Fruit fly (Drosophila melanogaster) whole organism, embryonic: ENCODE data around the gene CG15403.

Source experiments
- Ada2b ChIP-seq: fragments of 200-800 bp; sonication (Bioruptor generic); IDR thresholded peaks from 2 replicates; pipeline ENCODE4 v1.3.6; 2022; ENCODE audit warnings: missing biosample characterization, missing genetic modification characterization
- Antp ChIP-seq: fragments of 200-800 bp; sonication (Bioruptor generic); optimal IDR thresholded peaks from 3 replicates; lab custom pipeline; 2016; ENCODE audit warnings: missing biosample characterization, missing genetic modification characterization
- Atf3 ChIP-seq: fragments of 200-800 bp; sonication (Bioruptor generic); optimal IDR thresholded peaks from 3 replicates; lab custom pipeline; 2016; ENCODE audit warnings: missing biosample characterization, missing genetic modification characterization
- B-H2 ChIP-seq: fragments of 200-800 bp; sonication (Bioruptor generic); optimal IDR thresholded peaks from 2 replicates; lab custom pipeline; 2018; ENCODE audit warnings: missing biosample characterization, mild to moderate bottlenecking, missing genetic modification characterization
- BtbVII ChIP-seq: fragments of 200-800 bp; sonication (Bioruptor generic); optimal IDR thresholded peaks from 3 replicates; lab custom pipeline; 2017; ENCODE audit warnings: missing biosample characterization, mild to moderate bottlenecking, missing genetic modification characterization
- CG10274 ChIP-seq: fragments of 200-800 bp; sonication (Bioruptor generic); optimal IDR thresholded peaks from 3 replicates; lab custom pipeline; 2017; ENCODE audit warnings: missing biosample characterization, mild to moderate bottlenecking, missing genetic modification characterization
- CG10366 ChIP-seq: fragments of 200-800 bp; sonication (Bioruptor generic); IDR thresholded peaks from 2 replicates; pipeline ENCODE4 v1.3.6; 2022; ENCODE audit warnings: missing biosample characterization, missing genetic modification characterization
- CG12744 ChIP-seq: fragments of 200-800 bp; sonication (Bioruptor generic); optimal IDR thresholded peaks from 2 replicates; lab custom pipeline; 2016; ENCODE audit warnings: missing biosample characterization, missing genetic modification characterization
- CG14860 ChIP-seq: fragments of 200-800 bp; sonication (Bioruptor generic); IDR thresholded peaks from 3 replicates; pipeline ENCODE4 v1.3.6; 2022; ENCODE audit warnings: missing biosample characterization, missing genetic modification characterization; ENCODE audit not compliant: partially characterized antibody
- CG14965 ChIP-seq: fragments of 200-800 bp; sonication (Bioruptor generic); optimal IDR thresholded peaks from 2 replicates; lab custom pipeline; 2016; ENCODE audit warnings: missing biosample characterization, missing genetic modification characterization, borderline replicate concordance
- CG15696 ChIP-seq: fragments of 200-800 bp; sonication (Bioruptor generic); optimal IDR thresholded peaks from 2 replicates; lab custom pipeline; 2019; ENCODE audit warnings: missing biosample characterization, mild to moderate bottlenecking, missing genetic modification characterization, moderate library complexity
- CG16779 ChIP-seq: fragments of 200-800 bp; sonication (Bioruptor generic); IDR thresholded peaks from 2 replicates; pipeline ENCODE4 v1.3.6; 2022; ENCODE audit warnings: missing biosample characterization, missing genetic modification characterization
- CG2116 ChIP-seq: fragments of 200-800 bp; sonication (Bioruptor generic); optimal IDR thresholded peaks from 3 replicates; lab custom pipeline; 2018; ENCODE audit warnings: missing biosample characterization, mild to moderate bottlenecking, missing genetic modification characterization
- CG2129 ChIP-seq: fragments of 200-800 bp; sonication (Bioruptor generic); IDR thresholded peaks from 2 replicates; pipeline ENCODE4 v1.3.6; 2022; ENCODE audit warnings: missing biosample characterization, missing genetic modification characterization; ENCODE audit not compliant: partially characterized antibody
- CG2202 ChIP-seq: fragments of 200-800 bp; sonication (Bioruptor generic); optimal IDR thresholded peaks from 2 replicates; lab custom pipeline; 2018; ENCODE audit warnings: missing biosample characterization, mild to moderate bottlenecking, missing genetic modification characterization
- CG3163 ChIP-seq: fragments of 200-800 bp; sonication (Bioruptor generic); optimal IDR thresholded peaks from 3 replicates; lab custom pipeline; 2016; ENCODE audit warnings: missing biosample characterization, missing genetic modification characterization
- CG32532 ChIP-seq: fragments of 200-800 bp; sonication (Bioruptor generic); IDR thresholded peaks from 2 replicates; pipeline ENCODE4 v1.3.6; 2022; ENCODE audit warnings: missing biosample characterization, missing genetic modification characterization
- CG3407 ChIP-seq: fragments of 200-800 bp; sonication (Bioruptor generic); optimal IDR thresholded peaks from 2 replicates; lab custom pipeline; 2018; ENCODE audit warnings: missing biosample characterization, mild to moderate bottlenecking, missing genetic modification characterization
- CG5953 ChIP-seq: fragments of 200-800 bp; sonication (Bioruptor generic); IDR thresholded peaks from 2 replicates; pipeline ENCODE4 v1.3.6; 2022; ENCODE audit warnings: missing biosample characterization, missing genetic modification characterization
- CG7745 ChIP-seq: fragments of 200-800 bp; sonication (Bioruptor generic); optimal IDR thresholded peaks from 2 replicates; lab custom pipeline; 2018; ENCODE audit warnings: missing biosample characterization, mild to moderate bottlenecking, missing genetic modification characterization, moderate library complexity
- CG8765 ChIP-seq: fragments of 200-800 bp; sonication (Bioruptor generic); IDR thresholded peaks from 2 replicates; pipeline ENCODE4 v1.3.6; 2022; ENCODE audit warnings: missing biosample characterization, missing genetic modification characterization
- CG8944 ChIP-seq: fragments of 200-800 bp; sonication (Bioruptor generic); optimal IDR thresholded peaks from 3 replicates; lab custom pipeline; 2016; ENCODE audit warnings: missing biosample characterization, missing genetic modification characterization
- CG9437 ChIP-seq: fragments of 200-800 bp; sonication (Bioruptor generic); optimal IDR thresholded peaks from 2 replicates; lab custom pipeline; 2018; ENCODE audit warnings: missing biosample characterization, mild to moderate bottlenecking, missing genetic modification characterization
- CG9797 ChIP-seq: fragments of 200-800 bp; sonication (Bioruptor generic); optimal IDR thresholded peaks from 3 replicates; lab custom pipeline; 2018; ENCODE audit warnings: missing biosample characterization, mild to moderate bottlenecking, missing genetic modification characterization
- CG9817 ChIP-seq: fragments of 200-800 bp; sonication (Bioruptor generic); optimal IDR thresholded peaks from 2 replicates; lab custom pipeline; 2018; ENCODE audit warnings: missing biosample characterization, mild to moderate bottlenecking, missing genetic modification characterization, moderate library complexity
- CkIIα-i1 ChIP-seq: fragments of 200-800 bp; sonication (Bioruptor generic); IDR thresholded peaks from 2 replicates; pipeline ENCODE4 v1.3.6; 2022; ENCODE audit warnings: missing biosample characterization, missing genetic modification characterization
- Fer2 ChIP-seq: fragments of 200-800 bp; sonication (Bioruptor generic); optimal IDR thresholded peaks from 2 replicates; lab custom pipeline; 2018; ENCODE audit warnings: missing biosample characterization, mild to moderate bottlenecking, missing genetic modification characterization, moderate library complexity
- Hand ChIP-seq: fragments of 200-800 bp; sonication (Bioruptor generic); optimal IDR thresholded peaks from 2 replicates; lab custom pipeline; 2017; ENCODE audit warnings: mild to moderate bottlenecking, missing biosample characterization, missing genetic modification reagents, missing genetic modification characterization
- MTF-1 ChIP-seq: fragments of 200-800 bp; sonication (Bioruptor generic); optimal IDR thresholded peaks from 2 replicates; lab custom pipeline; 2018; ENCODE audit warnings: missing biosample characterization, mild to moderate bottlenecking, missing genetic modification characterization, borderline replicate concordance
- Nf-YB ChIP-seq: fragments of 200-800 bp; sonication (Bioruptor generic); optimal IDR thresholded peaks from 3 replicates; lab custom pipeline; 2019; ENCODE audit warnings: missing biosample characterization, mild to moderate bottlenecking, missing genetic modification characterization, moderate library complexity
- Optix ChIP-seq: fragments of 200-800 bp; sonication (Bioruptor generic); IDR thresholded peaks from 3 replicates; pipeline ENCODE4 v1.3.6; 2022; ENCODE audit warnings: missing biosample characterization, missing genetic modification characterization
- Sry-δ ChIP-seq: fragments of 200-800 bp; sonication (Bioruptor generic); optimal IDR thresholded peaks from 2 replicates; lab custom pipeline; 2016; ENCODE audit warnings: missing biosample characterization, missing genetic modification characterization
- Usf ChIP-seq: fragments of 200-800 bp; sonication (Bioruptor generic); optimal IDR thresholded peaks from 2 replicates; lab custom pipeline; 2017; ENCODE audit warnings: missing genotype, missing biosample characterization, missing genetic modification characterization
- Xbp1 ChIP-seq: fragments of 200-800 bp; sonication (Bioruptor generic); optimal IDR thresholded peaks from 3 replicates; lab custom pipeline; 2016; ENCODE audit warnings: missing biosample characterization, mild to moderate bottlenecking, missing genetic modification characterization
- YL-1 ChIP-seq: fragments of 200-800 bp; sonication (Bioruptor generic); optimal IDR thresholded peaks from 3 replicates; lab custom pipeline; 2017; ENCODE audit warnings: missing biosample characterization, mild to moderate bottlenecking, missing genetic modification characterization
- ato ChIP-seq: fragments of 200-800 bp; sonication (Bioruptor generic); IDR thresholded peaks from 2 replicates; pipeline ENCODE4 v1.3.6; 2022; ENCODE audit warnings: missing biosample characterization, missing genetic modification characterization; ENCODE audit not compliant: partially characterized antibody
- btn ChIP-seq: fragments of 200-800 bp; sonication (Bioruptor generic); optimal IDR thresholded peaks from 2 replicates; lab custom pipeline; 2016; ENCODE audit warnings: missing biosample characterization, missing genetic modification characterization
- caup ChIP-seq: fragments of 200-800 bp; sonication (Bioruptor generic); optimal IDR thresholded peaks from 3 replicates; lab custom pipeline; 2017; ENCODE audit warnings: missing biosample characterization, mild to moderate bottlenecking, missing genetic modification characterization, moderate library complexity; ENCODE audit not compliant: severe bottlenecking
- da ChIP-seq: fragments of 200-800 bp; sonication (Bioruptor generic); optimal IDR thresholded peaks from 2 replicates; lab custom pipeline; 2016; ENCODE audit warnings: missing biosample characterization, missing genetic modification characterization
- danr ChIP-seq: fragments of 200-800 bp; sonication (Bioruptor generic); IDR thresholded peaks from 2 replicates; pipeline ENCODE4 v1.3.6; 2022; ENCODE audit warnings: missing biosample characterization, missing genetic modification characterization
- esg ChIP-seq: fragments of 200-800 bp; sonication (Bioruptor generic); conservative IDR thresholded peaks from 2 replicates; pipeline ENCODE4 v1.3.6; 2022; ENCODE audit warnings: missing biosample characterization, missing genetic modification characterization
- grau ChIP-seq: fragments of 200-800 bp; optimal IDR thresholded peaks from 3 replicates; lab custom pipeline; 2019; ENCODE audit warnings: missing biosample characterization, mild to moderate bottlenecking, missing genetic modification characterization, moderate library complexity
- gro ChIP-seq: fragments of 200-800 bp; sonication (Bioruptor generic); optimal IDR thresholded peaks from 2 replicates; lab custom pipeline; 2016; ENCODE audit warnings: missing biosample characterization, missing genetic modification characterization
- hb ChIP-seq: fragments of 200-800 bp; sonication (Bioruptor generic); IDR thresholded peaks from 3 replicates; pipeline ENCODE4 v1.3.6; 2022; ENCODE audit warnings: missing biosample characterization, missing genetic modification characterization; ENCODE audit not compliant: partially characterized antibody
- her ChIP-seq: fragments of 200-800 bp; sonication (Bioruptor generic); optimal IDR thresholded peaks from 2 replicates; lab custom pipeline; 2016; ENCODE audit warnings: missing biosample characterization, missing genetic modification characterization
- odd ChIP-seq: fragments of 200-800 bp; sonication (Bioruptor generic); optimal IDR thresholded peaks from 2 replicates; lab custom pipeline; 2017; ENCODE audit warnings: missing biosample characterization, mild to moderate bottlenecking, missing genetic modification characterization
- sd ChIP-seq: fragments of 200-800 bp; sonication (Bioruptor generic); optimal IDR thresholded peaks from 3 replicates; lab custom pipeline; 2018; ENCODE audit warnings: missing biosample characterization, mild to moderate bottlenecking, missing genetic modification characterization, moderate library complexity
- sr ChIP-seq: fragments of 200-800 bp; sonication (Bioruptor generic); IDR thresholded peaks from 3 replicates; pipeline ENCODE4 v1.3.6; 2022; ENCODE audit warnings: missing biosample characterization, missing genetic modification characterization

The CG15403 gene

dm6 chr2L:3152696-3153613 is 24.5 kb downstream of the CG15403 start (continued):
- TF ChIP-seq CG32532 (peak; percentile 84), BtbVII (GFP tag; lab: Kevin White, UChicago) (peak; percentile 64), Sry-δ (GFP tag; lab: Kevin White, UChicago) (peak; percentile 70), Atf3 (GFP tag; lab: Kevin White, UChicago) (peak; percentile 96), odd (GFP tag; lab: Kevin White, UChicago) (peak; percentile 85), Fer2 (peak; percentile 75), sr (GFP tag; lab: Robert Waterston, UW) (peak; percentile 81; the same call in 2 of the 3 replicates), Nf-YB (GFP tag; lab: Kevin White, UChicago) (peak; percentile 70), grau (tag; lab: Kevin White, UChicago) (peak; percentile 90), CG9817 (tag; lab: Kevin White, UChicago) (peak; percentile 89), caup (peak; percentile 79), Hand (peak; percentile 8), Usf (GFP tag; lab: Kevin White, UChicago) (peak; percentile 66), CG9797 (GFP tag; lab: Kevin White, UChicago) (peak; percentile 36), btn (GFP tag; lab: Kevin White, UChicago) (peak; percentile 96), CG8944 (GFP tag; lab: Kevin White, UChicago) (peak; percentile 97), Antp (GFP tag; lab: Kevin White, UChicago) (peak; percentile 96), hb (GFP tag; lab: Robert Waterston, UW) (no peak), CG16779 (peak; percentile 79), CG5953 (peak; percentile 97), CG15696 (tag; lab: Kevin White, UChicago) (peak; percentile 88), MTF-1 (peak; percentile 85), ato (no peak), CG10274 (GFP tag; lab: Kevin White, UChicago) (peak; percentile 66), Xbp1 (GFP tag; lab: Kevin White, UChicago) (peak; percentile 96), CG8765 (GFP tag; lab: Robert Waterston, UW) (peak; percentile 64; the same call in 1 of the 2 replicates), YL-1 (GFP tag; lab: Kevin White, UChicago) (peak; percentile 72), CG2116 (GFP tag; lab: Kevin White, UChicago) (peak; percentile 55), sd (tag; lab: Kevin White, UChicago) (peak; percentile 64), CG14860 (GFP tag; lab: Robert Waterston, UW) (no peak), her (peak; percentile 92), CG12744 (GFP tag; lab: Kevin White, UChicago) (peak; percentile 63), CG2129 (GFP tag; lab: Robert Waterston, UW) (no peak), CG9437 (GFP tag; lab: Kevin White, UChicago) (peak; percentile 89), CG14965 (GFP tag; lab: Kevin White, UChicago) (peak; percentile 87), CG10366 (GFP tag; lab: Robert Waterston, UW) (peak; percentile 94), CG3407 (GFP tag; lab: Kevin White, UChicago) (peak; percentile 95), danr (GFP tag; lab: Robert Waterston, UW) (peak; percentile 88), CkIIα-i1 (peak; percentile 58), esg (GFP tag; lab: Robert Waterston, UW) (peak; percentile 91), Optix (GFP tag; lab: Robert Waterston, UW) (peak; percentile 92), CG3163 (peak; percentile 83), gro (GFP tag; lab: Kevin White, UChicago) (peak; percentile 73), Ada2b (GFP tag; lab: Robert Waterston, UW) (peak; percentile 91), da (peak; percentile 88), CG7745 (tag; lab: Kevin White, UChicago) (peak; percentile 11), CG2202 (tag; lab: Kevin White, UChicago) (peak; percentile 94), B-H2 (GFP tag; lab: Kevin White, UChicago) (peak; percentile 36)
